Worm (Caenorhabditis elegans) whole organism, L3 larva: ENCODE data around the gene exc-13.

Source experiments
- R02D3.7 ChIP-seq: fragments of 150-350 bp; optimal IDR thresholded peaks from 2 replicates; lab custom pipeline; 2014; ENCODE audit warnings: missing biosample characterization, missing genetic modification characterization
- ZK546.5 ChIP-seq: sonication (generic microtip); optimal IDR thresholded peaks from 2 replicates; lab custom pipeline; 2017; ENCODE audit warnings: missing biosample characterization, missing genetic modification characterization
- ama-1 ChIP-seq: fragments of 150-350 bp; optimal IDR thresholded peaks from 2 replicates; lab custom pipeline; 2018
- ceh-16 ChIP-seq: sonication (generic microtip); optimal IDR thresholded peaks from 2 replicates; lab custom pipeline; 2017; ENCODE audit warnings: missing biosample characterization, missing genetic modification characterization
- ceh-82 ChIP-seq: fragments of 150-350 bp; optimal IDR thresholded peaks from 2 replicates; lab custom pipeline; 2014; ENCODE audit warnings: missing biosample characterization, missing genetic modification characterization
- ceh-9 ChIP-seq: sonication (generic microtip); optimal IDR thresholded peaks from 2 replicates; lab custom pipeline; 2018; ENCODE audit warnings: missing biosample characterization, missing genetic modification characterization
- daf-12 ChIP-seq: fragments of 150-350 bp; optimal IDR thresholded peaks from 2 replicates; lab custom pipeline; 2014; ENCODE audit warnings: missing biosample characterization, missing genetic modification reagents, missing genetic modification characterization
- egl-5 ChIP-seq: fragments of 150-350 bp; optimal IDR thresholded peaks from 2 replicates; lab custom pipeline; 2017; ENCODE audit warnings: missing biosample characterization, missing genetic modification reagents, missing genetic modification characterization, inconsistent platforms
- elt-1 ChIP-seq: fragments of 150-350 bp; optimal IDR thresholded peaks from 2 replicates; lab custom pipeline; 2014; ENCODE audit warnings: missing biosample characterization, missing genetic modification characterization
- elt-2 ChIP-seq: sonication (generic microtip); optimal IDR thresholded peaks from 2 replicates; lab custom pipeline; 2016; ENCODE audit warnings: missing genetic modification reagents, mild to moderate bottlenecking, missing genetic modification characterization, missing compliant biosample characterization
- elt-3 ChIP-seq, 3 experiments: fragments of 150-350 bp in 1 of 3; sonication (generic microtip) in 2 of 3; optimal IDR thresholded peaks; 2 replicates in 2 of 3; 4 replicates in 1 of 3; lab custom pipeline; 2014 to 2017; ENCODE audit warnings: missing biosample characterization in 3 of 3, missing genetic modification characterization in 3 of 3
- fkh-10 ChIP-seq: sonication (generic microtip); optimal IDR thresholded peaks from 2 replicates; lab custom pipeline; 2017; ENCODE audit warnings: missing biosample characterization, missing genetic modification reagents, missing genetic modification characterization
- fkh-2 ChIP-seq: fragments of 150-350 bp; optimal IDR thresholded peaks from 2 replicates; lab custom pipeline; 2014; ENCODE audit warnings: missing biosample characterization, missing genetic modification reagents, missing genetic modification characterization
- hmg-11 ChIP-seq: sonication (generic microtip); optimal IDR thresholded peaks from 2 replicates; lab custom pipeline; 2016; ENCODE audit warnings: missing genetic modification characterization, missing compliant biosample characterization
- jun-1 ChIP-seq: fragments of 150-350 bp; optimal IDR thresholded peaks from 2 replicates; lab custom pipeline; 2014; ENCODE audit warnings: missing biosample characterization, missing genetic modification reagents, missing genetic modification characterization
- lin-15B ChIP-seq: fragments of 150-350 bp; optimal IDR thresholded peaks from 2 replicates; lab custom pipeline; 2014; ENCODE audit warnings: missing biosample characterization, missing genetic modification characterization
- lin-39 ChIP-seq: fragments of 150-350 bp; optimal IDR thresholded peaks from 2 replicates; lab custom pipeline; 2018; ENCODE audit warnings: missing biosample characterization, missing genetic modification reagents, missing genetic modification characterization
- lsy-12 ChIP-seq: sonication (generic microtip); optimal IDR thresholded peaks from 2 replicates; lab custom pipeline; 2016; ENCODE audit warnings: mild to moderate bottlenecking, missing genetic modification characterization, missing compliant biosample characterization
- mdl-1 ChIP-seq: fragments of 150-350 bp; optimal IDR thresholded peaks from 2 replicates; lab custom pipeline; 2014; ENCODE audit warnings: missing biosample characterization, missing genetic modification characterization
- mml-1 ChIP-seq: fragments of 150-350 bp; sonication (generic microtip); optimal IDR thresholded peaks from 3 replicates; lab custom pipeline; 2014; ENCODE audit warnings: missing biosample characterization, missing genetic modification characterization
- nfya-1 ChIP-seq: sonication (generic microtip); optimal IDR thresholded peaks from 2 replicates; lab custom pipeline; 2017; ENCODE audit warnings: missing genetic modification characterization, mild to moderate bottlenecking, missing compliant biosample characterization, antibody characterized with exemption, moderate library complexity; ENCODE audit not compliant: insufficient read depth
- nhr-11 ChIP-seq: fragments of 150-350 bp; optimal IDR thresholded peaks from 2 replicates; lab custom pipeline; 2014; ENCODE audit warnings: missing biosample characterization, missing genetic modification characterization
- nhr-12 ChIP-seq: fragments of 150-350 bp; optimal IDR thresholded peaks from 2 replicates; lab custom pipeline; 2014; ENCODE audit warnings: missing biosample characterization, missing genetic modification characterization
- nhr-23 ChIP-seq: fragments of 150-350 bp; optimal IDR thresholded peaks from 2 replicates; lab custom pipeline; 2014; ENCODE audit warnings: missing biosample characterization, missing genetic modification reagents, missing genetic modification characterization
- nhr-237 ChIP-seq: fragments of 150-350 bp; optimal IDR thresholded peaks from 2 replicates; lab custom pipeline; 2014; ENCODE audit warnings: missing biosample characterization, missing genetic modification characterization
- nhr-25 ChIP-seq: sonication (generic microtip); optimal IDR thresholded peaks from 2 replicates; lab custom pipeline; 2017; ENCODE audit warnings: missing biosample characterization, missing genetic modification characterization
- nhr-67 ChIP-seq: fragments of 150-350 bp; optimal IDR thresholded peaks from 2 replicates; lab custom pipeline; 2014; ENCODE audit warnings: missing biosample characterization, missing genetic modification characterization
- nhr-76 ChIP-seq: fragments of 150-350 bp; sonication (generic microtip); optimal IDR thresholded peaks from 5 replicates; lab custom pipeline; 2014; ENCODE audit warnings: missing biosample characterization, missing genetic modification characterization
- nhr-77 ChIP-seq: fragments of 150-350 bp; optimal IDR thresholded peaks from 2 replicates; lab custom pipeline; 2014; ENCODE audit warnings: missing biosample characterization, missing genetic modification characterization
- pha-4 ChIP-seq: fragments of 150-350 bp; optimal IDR thresholded peaks from 2 replicates; lab custom pipeline; 2014; ENCODE audit warnings: missing biosample characterization, missing genetic modification reagents, missing genetic modification characterization
- pqm-1 ChIP-seq: fragments of 150-350 bp; optimal IDR thresholded peaks from 2 replicates; lab custom pipeline; 2017; ENCODE audit warnings: missing biosample characterization, missing genetic modification characterization, inconsistent platforms
- sea-2 ChIP-seq: fragments of 150-350 bp; sonication (generic microtip); optimal IDR thresholded peaks from 4 replicates; lab custom pipeline; 2014; ENCODE audit warnings: missing biosample characterization, missing genetic modification reagents, missing genetic modification characterization
- skn-1 ChIP-seq: fragments of 150-350 bp; optimal IDR thresholded peaks from 2 replicates; lab custom pipeline; 2014; ENCODE audit warnings: missing biosample characterization, missing genetic modification characterization
- snpc-4 ChIP-seq: fragments of 150-350 bp; optimal IDR thresholded peaks from 2 replicates; lab custom pipeline; 2014; ENCODE audit warnings: missing biosample characterization, missing genetic modification characterization
- tbx-2 ChIP-seq: sonication (generic microtip); optimal IDR thresholded peaks from 2 replicates; lab custom pipeline; 2016; ENCODE audit warnings: mild to moderate bottlenecking, missing genetic modification characterization, missing compliant biosample characterization
- unc-39 ChIP-seq: sonication (generic microtip); optimal IDR thresholded peaks from 4 replicates; lab custom pipeline; 2017; ENCODE audit warnings: missing biosample characterization, missing genetic modification characterization
- zag-1 ChIP-seq: fragments of 150-350 bp; optimal IDR thresholded peaks from 2 replicates; lab custom pipeline; 2014; ENCODE audit warnings: missing biosample characterization, missing genetic modification characterization
- ztf-4 ChIP-seq: fragments of 150-350 bp; optimal IDR thresholded peaks from 2 replicates; lab custom pipeline; 2014; ENCODE audit warnings: missing biosample characterization, missing genetic modification characterization

exc-13 gene

DNA sequence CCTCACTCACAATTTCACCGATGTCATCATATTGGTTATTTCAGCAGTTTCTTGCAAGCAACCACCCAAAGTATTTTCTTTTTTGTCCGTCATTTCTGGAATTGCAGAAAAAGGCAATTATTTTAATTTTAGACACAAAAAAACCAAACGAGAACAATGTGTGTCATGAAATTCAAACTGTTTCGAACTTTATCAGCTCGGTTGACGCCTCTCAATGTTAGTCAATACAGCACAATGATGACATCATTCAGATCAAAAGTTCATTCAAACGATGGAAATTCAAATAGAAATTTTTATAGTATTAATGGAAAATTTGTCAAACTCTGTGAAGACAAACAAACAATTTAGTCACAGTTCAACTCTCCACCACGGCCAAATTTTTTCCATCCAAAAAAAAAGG, 26.9 kb downstream of the exc-13 start, which contains the start of gene fbxa-105:
Gene fbxa-105, minus strand, starts transcription at position 97 of the 400 bp plus-strand sequence.
- TF ChIP-seq elt-2 (tag; lab: Kevin White, UChicago) = peak; percentile 60
- peak; percentile 48 for TF ChIP-seq pha-4
- TF ChIP-seq jun-1 (tag; lab: Kevin White, UChicago) = no peak
- TF ChIP-seq pqm-1 = peak; percentile 9

DNA sequence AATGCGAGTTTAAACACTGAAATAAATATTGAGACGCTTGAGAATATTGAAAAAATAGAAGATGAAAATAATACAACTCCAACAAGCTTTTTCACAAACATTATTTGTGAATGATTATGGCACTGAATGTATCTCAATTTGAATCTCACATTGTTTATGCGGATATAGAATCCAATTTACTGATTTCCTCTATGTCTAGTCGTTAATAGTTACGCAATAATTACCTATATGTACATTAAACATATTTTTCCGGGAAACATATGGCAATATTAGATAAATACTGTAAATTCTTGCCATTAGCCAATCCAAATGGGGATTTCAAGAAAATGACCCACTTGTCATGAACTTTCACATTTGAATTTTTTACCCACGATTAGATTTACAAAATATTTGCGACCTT, 30.3 kb downstream of the exc-13 start, which contains the start of gene srx-9:
Gene srx-9, minus strand, starts transcription at position 101 of the 400 bp plus-strand sequence.
- no peak for TF ChIP-seq ama-1 (lab: Kevin White, UChicago)
- TF ChIP-seq daf-12 (tag; lab: Kevin White, UChicago) = no peak
- no peak for TF ChIP-seq pqm-1
- no peak for TF ChIP-seq tbx-2 (tag; lab: Kevin White, UChicago)
- TF ChIP-seq ceh-82 = no peak
- TF ChIP-seq lin-39 (tag; lab: Kevin White, UChicago) = no peak
- no peak for TF ChIP-seq elt-1

DNA sequence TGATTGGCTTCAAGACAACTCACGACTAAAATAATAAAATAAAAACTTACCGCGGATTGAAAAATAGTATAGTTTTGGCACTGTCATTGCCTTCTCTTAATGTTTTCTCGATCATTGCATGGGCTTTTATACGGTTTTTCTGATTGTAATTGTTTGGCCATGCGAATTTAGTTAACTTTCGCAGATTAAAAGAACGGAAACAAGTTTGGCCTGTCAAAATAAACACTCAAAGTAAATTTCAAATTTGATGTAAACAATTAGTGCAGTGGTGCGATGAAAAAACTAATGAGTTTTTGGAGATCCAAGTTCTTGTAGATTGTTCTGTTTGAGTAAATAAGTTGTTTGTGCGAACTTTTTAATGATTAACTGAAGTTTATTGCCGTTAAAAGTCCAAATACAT, 34.2 kb downstream of the exc-13 start, which contains the start of gene gst-41:
Gene gst-41, minus strand, starts transcription at position 101 of the 400 bp plus-strand sequence.
- TF ChIP-seq elt-3 (tag; optimal IDR thresholded peaks at IDR 0.05; lab: Kevin White, UChicago) (no peak), lsy-12 (tag; lab: Kevin White, UChicago) (no peak), nhr-77 (tag; lab: Kevin White, UChicago) (no peak), nhr-67 (no peak), sea-2 (GFP tag; lab: Kevin White, UChicago) (no peak), pha-4 (no peak), hmg-11 (tag; lab: Kevin White, UChicago) (no peak), ZK546.5 (tag; lab: Kevin White, UChicago) (no peak), nhr-23 (tag; lab: Kevin White, UChicago) (no peak), skn-1 (no peak), ceh-16 (tag; lab: Kevin White, UChicago) (no peak), nhr-25 (no peak), nhr-11 (tag; lab: Kevin White, UChicago) (no peak), zag-1 (tag; lab: Kevin White, UChicago) (no peak), lin-15B (tag; lab: Kevin White, UChicago) (no peak)

DNA sequence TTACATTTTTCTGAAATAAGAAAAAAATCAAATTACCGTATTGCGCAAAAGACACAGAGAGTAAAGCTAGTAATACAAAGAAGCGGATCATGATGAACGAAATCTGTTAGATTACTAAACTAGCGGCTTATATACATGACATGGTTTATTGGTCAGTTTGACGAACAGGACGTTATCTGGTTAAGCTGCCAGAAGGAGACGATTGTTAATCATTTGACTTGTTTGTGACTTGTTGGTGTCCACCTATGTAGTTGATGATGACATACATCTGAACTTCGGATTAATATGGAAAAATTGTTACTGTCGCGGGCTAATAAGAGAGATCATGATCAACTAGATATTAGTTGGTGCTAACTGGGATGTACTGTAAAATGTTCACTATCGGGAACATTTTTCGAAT, 35.0 kb downstream of the exc-13 start, which contains the start of gene cnc-9:
Gene cnc-9, minus strand, starts transcription at position 101 of the 400 bp plus-strand sequence.
- TF ChIP-seq nhr-76 (no peak), mdl-1 (tag; lab: Kevin White, UChicago) (no peak), ama-1 (lab: Kevin White, UChicago) (no peak), fkh-10 (GFP tag; lab: Kevin White, UChicago) (no peak), ceh-82 (no peak), nhr-25 (no peak), unc-39 (tag; lab: Kevin White, UChicago) (no peak), mml-1 (tag; lab: Kevin White, UChicago) (no peak), daf-12 (tag; lab: Kevin White, UChicago) (no peak), egl-5 (tag; lab: Kevin White, UChicago) (no peak), pqm-1 (no peak), nhr-67 (no peak), pha-4 (no peak), lsy-12 (tag; lab: Kevin White, UChicago) (no peak), nhr-237 (no peak)
- TF ChIP-seq, all 47 proteins: peak for 0

DNA sequence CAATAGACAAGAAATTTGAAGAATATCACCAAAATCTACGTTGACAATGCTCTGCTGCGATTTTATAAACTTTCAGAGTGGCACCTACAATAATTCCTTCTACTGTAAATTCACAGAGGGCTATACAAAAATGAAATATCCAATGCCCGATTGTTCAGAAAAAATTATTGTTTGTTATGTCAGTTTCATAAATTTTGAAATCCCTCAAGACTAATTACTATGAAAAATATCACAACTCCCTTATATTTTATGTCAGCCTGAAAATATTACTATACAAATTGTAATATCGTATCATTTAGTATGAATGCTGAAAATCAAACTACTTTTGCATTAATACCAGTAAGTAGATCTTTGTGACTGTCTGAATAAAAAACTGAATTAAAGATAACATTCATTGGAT, 35.5 kb downstream of the exc-13 start, which contains the start of gene srx-60:
Gene srx-60, plus strand, starts transcription at position 301 of the 400 bp plus-strand sequence.
- TF ChIP-seq ama-1 (lab: Kevin White, UChicago) (no peak), ztf-4 (tag; lab: Kevin White, UChicago) (no peak), elt-2 (tag; lab: Kevin White, UChicago) (no peak), mml-1 (tag; lab: Kevin White, UChicago) (no peak), mdl-1 (tag; lab: Kevin White, UChicago) (no peak), snpc-4 (tag; lab: Kevin White, UChicago) (no peak), daf-12 (tag; lab: Kevin White, UChicago) (no peak), nhr-237 (no peak), nhr-25 (no peak), nhr-11 (tag; lab: Kevin White, UChicago) (no peak), R02D3.7 (tag; lab: Kevin White, UChicago) (no peak), pha-4 (no peak), jun-1 (tag; lab: Kevin White, UChicago) (no peak), ceh-82 (no peak), nfya-1 (tag; lab: Kevin White, UChicago) (no peak), lin-15B (tag; lab: Kevin White, UChicago) (no peak), ceh-9 (tag; lab: Kevin White, UChicago) (no peak), nhr-12 (no peak), fkh-2 (tag; lab: Kevin White, UChicago) (no peak)
- TF ChIP-seq, all 47 proteins: peak for 0
